Fruit fly (Drosophila melanogaster) whole organism, embryonic: ENCODE results near the gene Faa.

Experiments
- Bteb2 ChIP-seq: fragments of 200-800 bp; sonication (Bioruptor generic); optimal IDR thresholded peaks from 2 replicates; lab custom pipeline; 2016; ENCODE audit warnings: missing biosample characterization, missing genetic modification characterization
- CG10431 ChIP-seq: fragments of 200-800 bp; sonication (Bioruptor generic); optimal IDR thresholded peaks from 3 replicates; lab custom pipeline; 2018; ENCODE audit warnings: missing biosample characterization, mild to moderate bottlenecking, missing genetic modification characterization
- CG12659 ChIP-seq: fragments of 200-800 bp; sonication (Bioruptor generic); optimal IDR thresholded peaks from 3 replicates; lab custom pipeline; 2017; ENCODE audit warnings: mild to moderate bottlenecking, missing biosample characterization, missing genetic modification reagents, missing genetic modification characterization
- CG1529 ChIP-seq: fragments of 200-800 bp; sonication (Bioruptor generic); optimal IDR thresholded peaks from 3 replicates; lab custom pipeline; 2018; ENCODE audit warnings: missing biosample characterization, missing genetic modification characterization
- CG15514 ChIP-seq: fragments of 200-800 bp; sonication (Bioruptor generic); optimal IDR thresholded peaks from 3 replicates; lab custom pipeline; 2017; ENCODE audit warnings: missing biosample characterization, missing genetic modification characterization, mild to moderate bottlenecking, moderate library complexity, missing genetic modification reagents
- CG2120 ChIP-seq: fragments of 200-800 bp; sonication (Bioruptor generic); optimal IDR thresholded peaks from 3 replicates; lab custom pipeline; 2016; ENCODE audit warnings: missing biosample characterization, missing genetic modification characterization
- CG32532 ChIP-seq: fragments of 200-800 bp; sonication (Bioruptor generic); IDR thresholded peaks from 2 replicates; pipeline ENCODE4 v1.3.6; 2022; ENCODE audit warnings: missing biosample characterization, missing genetic modification characterization
- CG32767 ChIP-seq: fragments of 200-800 bp; sonication (Bioruptor generic); IDR thresholded peaks from 2 replicates; pipeline ENCODE4 v1.3.6; 2022; ENCODE audit warnings: missing biosample characterization, missing genetic modification characterization
- CG34376 ChIP-seq: fragments of 200-800 bp; sonication (Bioruptor generic); optimal IDR thresholded peaks from 2 replicates; lab custom pipeline; 2018; ENCODE audit warnings: missing biosample characterization, mild to moderate bottlenecking, missing genetic modification characterization
- CG7556 ChIP-seq: fragments of 200-800 bp; sonication (Bioruptor generic); optimal IDR thresholded peaks from 2 replicates; lab custom pipeline; 2017; ENCODE audit warnings: missing biosample characterization, mild to moderate bottlenecking, missing genetic modification characterization
- CG8924 ChIP-seq: fragments of 200-800 bp; optimal IDR thresholded peaks from 3 replicates; lab custom pipeline; 2019; ENCODE audit warnings: missing biosample characterization, mild to moderate bottlenecking, missing genetic modification characterization, moderate library complexity
- Camta ChIP-seq: fragments of 200-800 bp; sonication (Bioruptor generic); optimal IDR thresholded peaks from 2 replicates; lab custom pipeline; 2016; ENCODE audit warnings: missing biosample characterization, missing genetic modification characterization
- Chrac-16 ChIP-seq: fragments of 200-800 bp; sonication (Bioruptor generic); optimal IDR thresholded peaks from 3 replicates; lab custom pipeline; 2016; ENCODE audit warnings: missing biosample characterization, missing genetic modification characterization
- ERR ChIP-seq: fragments of 200-800 bp; sonication (Bioruptor generic); optimal IDR thresholded peaks from 2 replicates; lab custom pipeline; 2016; ENCODE audit warnings: missing biosample characterization, missing genetic modification characterization
- Hr78 ChIP-seq, 2 experiments: fragments of 200-800 bp in 1 of 2; fragments of >200 bp in 1 of 2; sonication (Bioruptor generic) in 1 of 2; optimal IDR thresholded peaks; 2 replicates each; lab custom pipeline; 2017 to 2019; ENCODE audit warnings: missing biosample characterization in 2 of 2, missing genetic modification characterization in 2 of 2, mild to moderate bottlenecking in 1 of 2, moderate library complexity in 1 of 2
- Lpt ChIP-seq: fragments of >200 bp; optimal IDR thresholded peaks from 2 replicates; lab custom pipeline; 2018; ENCODE audit warnings: missing biosample characterization, missing genetic modification characterization
- Med ChIP-seq: fragments of 200-800 bp; sonication (Bioruptor generic); peaks from one replicate; lab custom pipeline; 2016; ENCODE audit warnings: missing biosample characterization, missing genetic modification characterization, mild to moderate bottlenecking, inconsistent platforms, moderate library complexity
- Oli ChIP-seq: fragments of 200-800 bp; sonication (Bioruptor generic); optimal IDR thresholded peaks from 2 replicates; lab custom pipeline; 2018; ENCODE audit warnings: missing biosample characterization, mild to moderate bottlenecking, missing genetic modification characterization, moderate library complexity
- PHDP ChIP-seq: fragments of 200-800 bp; sonication (Bioruptor generic); optimal IDR thresholded peaks from 3 replicates; lab custom pipeline; 2018; ENCODE audit warnings: missing biosample characterization, mild to moderate bottlenecking, missing genetic modification characterization, moderate library complexity
- Ptx1 ChIP-seq: fragments of 200-800 bp; sonication (Bioruptor generic); IDR thresholded peaks from 2 replicates; pipeline ENCODE4 v1.3.6; 2022; ENCODE audit warnings: missing biosample characterization, missing genetic modification characterization
- abd-A ChIP-seq: fragments of 200-800 bp; sonication (Bioruptor generic); optimal IDR thresholded peaks from 3 replicates; lab custom pipeline; 2019; ENCODE audit warnings: missing biosample characterization, mild to moderate bottlenecking, missing genetic modification characterization, moderate library complexity
- ci ChIP-seq: fragments of 200-800 bp; sonication (Bioruptor generic); IDR thresholded peaks from 3 replicates; pipeline ENCODE4 v1.3.6; 2022; ENCODE audit warnings: missing biosample characterization, missing genetic modification characterization
- dati ChIP-seq: fragments of 200-800 bp; sonication (Bioruptor generic); IDR thresholded peaks from 2 replicates; pipeline ENCODE4 v1.3.6; 2022; ENCODE audit warnings: missing biosample characterization, missing genetic modification characterization
- dpn ChIP-seq, 2 experiments: fragments of 200-800 bp; sonication (Bioruptor generic); optimal IDR thresholded peaks; 3 replicates each; lab custom pipeline; 2016; ENCODE audit warnings: missing biosample characterization in 2 of 2, missing genetic modification characterization in 2 of 2
- dysf ChIP-seq: fragments of 200-800 bp; sonication (Bioruptor generic); IDR thresholded peaks from 3 replicates; pipeline ENCODE4 v1.3.6; 2022; ENCODE audit warnings: missing biosample characterization, missing genetic modification characterization
- en ChIP-seq: fragments of 200-800 bp; sonication (Bioruptor generic); optimal IDR thresholded peaks from 2 replicates; lab custom pipeline; 2016; ENCODE audit warnings: missing biosample characterization, missing genetic modification characterization
- gce ChIP-seq: fragments of 200-800 bp; sonication (Bioruptor generic); IDR thresholded peaks from 3 replicates; pipeline ENCODE4 v1.3.6; 2022; ENCODE audit warnings: missing biosample characterization, missing genetic modification characterization
- gcm ChIP-seq: fragments of 200-800 bp; sonication (Bioruptor generic); optimal IDR thresholded peaks from 2 replicates; lab custom pipeline; 2019; ENCODE audit warnings: missing biosample characterization, mild to moderate bottlenecking, missing genetic modification characterization, moderate library complexity
- grn ChIP-seq: fragments of 200-800 bp; sonication (Bioruptor generic); optimal IDR thresholded peaks from 3 replicates; lab custom pipeline; 2017; ENCODE audit warnings: missing biosample characterization, missing genetic modification characterization
- gro ChIP-seq: fragments of 200-800 bp; sonication (Bioruptor generic); optimal IDR thresholded peaks from 2 replicates; lab custom pipeline; 2016; ENCODE audit warnings: missing biosample characterization, missing genetic modification characterization
- jumu ChIP-seq: fragments of 200-800 bp; sonication (Bioruptor generic); optimal IDR thresholded peaks from 3 replicates; lab custom pipeline; 2016; ENCODE audit warnings: missing biosample characterization, missing genetic modification characterization
- ken ChIP-seq: fragments of 200-800 bp; sonication (Bioruptor generic); IDR thresholded peaks from 3 replicates; pipeline ENCODE4 v1.3.6; 2022; ENCODE audit warnings: missing biosample characterization, missing genetic modification characterization
- odd ChIP-seq: fragments of 200-800 bp; sonication (Bioruptor generic); optimal IDR thresholded peaks from 2 replicates; lab custom pipeline; 2017; ENCODE audit warnings: missing biosample characterization, mild to moderate bottlenecking, missing genetic modification characterization
- onecut ChIP-seq: fragments of 200-800 bp; sonication (Bioruptor generic); IDR thresholded peaks from 2 replicates; pipeline ENCODE4 v1.3.6; 2022; ENCODE audit warnings: missing biosample characterization, missing genetic modification characterization
- prd ChIP-seq, 3 experiments: fragments of >200 bp in 2 of 3; fragments of 200-800 bp in 1 of 3; sonication (Bioruptor generic) in 1 of 3; optimal IDR thresholded peaks in 2 of 3; IDR thresholded peaks in 1 of 3; 2 replicates in 2 of 3; 3 replicates in 1 of 3; pipeline versions ENCODE4 v1.3.6 to Lab custom; 2017 to 2022; ENCODE audit warnings: missing biosample characterization in 1 of 3, missing genetic modification characterization in 1 of 3
- row ChIP-seq: fragments of 200-800 bp; sonication (Bioruptor generic); IDR thresholded peaks from 3 replicates; pipeline ENCODE4 v1.3.6; 2022; ENCODE audit warnings: missing biosample characterization, missing genetic modification characterization
- sens ChIP-seq: fragments of 200-800 bp; sonication (Bioruptor generic); peaks from one replicate; lab custom pipeline; 2016; ENCODE audit warnings: missing biosample characterization, missing genetic modification characterization
- tx ChIP-seq: fragments of 200-800 bp; sonication (Bioruptor generic); optimal IDR thresholded peaks from 2 replicates; lab custom pipeline; 2016; ENCODE audit warnings: missing biosample characterization, missing genetic modification characterization
- unpg ChIP-seq: fragments of 200-800 bp; sonication (Bioruptor generic); optimal IDR thresholded peaks from 3 replicates; lab custom pipeline; 2018; ENCODE audit warnings: missing biosample characterization, mild to moderate bottlenecking, missing genetic modification characterization, moderate library complexity
- wek ChIP-seq: fragments of 200-800 bp; sonication (Bioruptor generic); optimal IDR thresholded peaks from 3 replicates; lab custom pipeline; 2018; ENCODE audit warnings: missing biosample characterization, mild to moderate bottlenecking, missing genetic modification characterization, moderate library complexity
- zf30C ChIP-seq: fragments of 200-800 bp; sonication (Bioruptor generic); optimal IDR thresholded peaks from 3 replicates; lab custom pipeline; 2018; ENCODE audit warnings: missing biosample characterization, mild to moderate bottlenecking, missing genetic modification characterization

Faa gene

dm6 chr3L:4059293-4059820 is 14.4 kb downstream of the Faa start, which contains the start of gene Ugt305A1 (continued):
- no peak for TF ChIP-seq Lpt (GFP tag; lab: Kevin White, UChicago)
- no peak for TF ChIP-seq gro (GFP tag; lab: Kevin White, UChicago)
- peak; percentile 30 for TF ChIP-seq PHDP (tag; lab: Kevin White, UChicago)
- peak; percentile 6 for TF ChIP-seq CG34376 (GFP tag; lab: Kevin White, UChicago)
- TF ChIP-seq dysf (GFP tag; lab: Robert Waterston, UW), result 0 out of 3 replicates have a peak, but pooled peaks have one; percentile 19
- no peak for TF ChIP-seq en
- TF ChIP-seq grn (GFP tag; lab: Kevin White, UChicago), result peak; percentile 17
- TF ChIP-seq dati (GFP tag; lab: Robert Waterston, UW), result 0 out of 2 replicates have a peak, but pooled peaks have one; percentile 10
- TF ChIP-seq CG32532 (GFP tag; lab: Robert Waterston, UW), result peak; percentile 39; the same call in 1 of the 2 replicates
- peak in 1 of 2 experiments; percentile 3 for TF ChIP-seq dpn (GFP tag; optimal IDR thresholded peaks at IDR 0.05; lab: Kevin White, UChicago)
- TF ChIP-seq Bteb2 (GFP tag; lab: Kevin White, UChicago), result no peak
- peak; percentile 78 for TF ChIP-seq sens
- TF ChIP-seq ci (GFP tag; lab: Robert Waterston, UW), result no peak
- TF ChIP-seq wek, result peak; percentile 50
- TF ChIP-seq row, result peak; percentile 50; the same call in 2 of the 3 replicates
- no peak for TF ChIP-seq ken (GFP tag; lab: Robert Waterston, UW)
- no peak for TF ChIP-seq CG32767
- TF ChIP-seq prd (optimal IDR thresholded peaks at IDR 0.05; lab: Kevin White, UChicago), result no peak
- peak; percentile 26; the same call in 1 of the 3 replicates for TF ChIP-seq prd (GFP tag; IDR thresholded peaks at IDR 0.05; lab: Robert Waterston, UW)
- TF ChIP-seq Med (GFP tag; lab: Kevin White, UChicago), result peak; percentile 65
- no peak for TF ChIP-seq CG7556 (GFP tag; lab: Kevin White, UChicago)
- TF ChIP-seq Ptx1, result peak; percentile 28; the same call in 1 of the 2 replicates
- peak; percentile 17 for TF ChIP-seq unpg (GFP tag; lab: Kevin White, UChicago)
- peak; percentile 6 for TF ChIP-seq Oli (tag; lab: Kevin White, UChicago)
- TF ChIP-seq zf30C (GFP tag; lab: Kevin White, UChicago), result no peak
- peak; percentile 11 for TF ChIP-seq CG12659 (GFP tag; lab: Kevin White, UChicago)
- TF ChIP-seq CG15514, result peak; percentile 4
- TF ChIP-seq CG2120 (GFP tag; lab: Kevin White, UChicago), result peak; percentile 30
- no peak for TF ChIP-seq Chrac-16 (GFP tag; lab: Kevin White, UChicago)

dm6 chr3L:4056812-4057211 is 16.9 kb downstream of the Faa start:
- TF ChIP-seq gce (GFP tag; lab: Robert Waterston, UW) (no peak), CG8924 (tag; lab: Kevin White, UChicago) (no peak), odd (GFP tag; lab: Kevin White, UChicago) (no peak), Camta (GFP tag; lab: Kevin White, UChicago) (no peak), abd-A (tag; lab: Kevin White, UChicago) (no peak), CG1529 (no peak), gcm (no peak), ERR (GFP tag; lab: Kevin White, UChicago) (no peak), onecut (GFP tag; lab: Robert Waterston, UW) (no peak), Hr78 (GFP tag; optimal IDR thresholded peaks at IDR 0.05; lab: Kevin White, UChicago) (no peak), CG10431 (GFP tag; lab: Kevin White, UChicago) (no peak), jumu (GFP tag; lab: Kevin White, UChicago) (no peak), tx (GFP tag; lab: Kevin White, UChicago) (no peak)
- TF ChIP-seq, all 482 proteins: peak for 0
